Worm (Caenorhabditis elegans) whole organism, L1 larva: ENCODE results near the gene tsen-54.

Experiments used
- C04F5.9 ChIP-seq: sonication (generic microtip); optimal IDR thresholded peaks from 2 replicates; lab custom pipeline; 2016; ENCODE audit warnings: missing genetic modification characterization, missing compliant biosample characterization
- C34B4.2 ChIP-seq: sonication (generic microtip); optimal IDR thresholded peaks from 2 replicates; lab custom pipeline; 2017; ENCODE audit warnings: mild to moderate bottlenecking, missing genetic modification characterization, missing compliant biosample characterization
- ama-1 ChIP-seq: fragments of 150-350 bp; optimal IDR thresholded peaks from 2 replicates; lab custom pipeline; 2014
- ceh-8 ChIP-seq: fragments of 200-800 bp; sonication (Bioruptor generic); optimal IDR thresholded peaks from 2 replicates; lab custom pipeline; 2018; ENCODE audit warnings: mild to moderate bottlenecking, missing genetic modification characterization, moderate library complexity, missing compliant biosample characterization
- ceh-82 ChIP-seq, 3 experiments: fragments of 150-350 bp in 1 of 3; sonication (generic microtip) in 2 of 3; optimal IDR thresholded peaks; 2 replicates each; lab custom pipeline; 2014 to 2017; ENCODE audit warnings: missing biosample characterization in 3 of 3, missing genetic modification characterization in 3 of 3
- ceh-88 ChIP-seq: fragments of 200-800 bp; sonication (Bioruptor generic); IDR thresholded peaks from 2 replicates; pipeline ENCODE4 v1.3.6; 2022; ENCODE audit warnings: missing genetic modification characterization, missing compliant biosample characterization
- dpl-1 ChIP-seq, 3 experiments: fragments of 150-350 bp in 2 of 3; sonication (generic microtip) in 1 of 3; optimal IDR thresholded peaks; 2 replicates each; lab custom pipeline; 2014 to 2017; ENCODE audit warnings: missing biosample characterization in 3 of 3, missing genetic modification characterization in 3 of 3, missing genetic modification reagents in 3 of 3
- efl-1 ChIP-seq, 4 experiments: fragments of 150-350 bp; optimal IDR thresholded peaks in 3 of 4; peaks in 1 of 4; 1 replicate in 1 of 4; 2 replicates in 3 of 4; lab custom pipeline; 2014; ENCODE audit warnings: missing biosample characterization in 2 of 4, missing genetic modification characterization in 2 of 4, missing genetic modification reagents in 2 of 4
- efl-3 ChIP-seq: fragments of 200-800 bp; sonication (Bioruptor generic); optimal IDR thresholded peaks from 2 replicates; lab custom pipeline; 2018; ENCODE audit warnings: mild to moderate bottlenecking, missing genetic modification characterization, missing compliant biosample characterization
- egl-13 ChIP-seq: sonication (generic microtip); optimal IDR thresholded peaks from 2 replicates; lab custom pipeline; 2016; ENCODE audit warnings: missing genotype, missing genetic modification reagents, missing genetic modification characterization, missing compliant biosample characterization
- elt-3 ChIP-seq, 6 experiments: fragments of 150-350 bp in 1 of 6; sonication (generic microtip); optimal IDR thresholded peaks; 2 replicates each; lab custom pipeline; 2017 to 2018; ENCODE audit warnings: missing biosample characterization in 6 of 6, missing genetic modification characterization in 6 of 6, inconsistent platforms in 1 of 6
- fkh-4 ChIP-seq: sonication (generic microtip); optimal IDR thresholded peaks from 2 replicates; lab custom pipeline; 2016; ENCODE audit warnings: missing compliant biosample characterization, missing genetic modification characterization, borderline replicate concordance
- fkh-8 ChIP-seq: sonication (generic microtip); optimal IDR thresholded peaks from 2 replicates; lab custom pipeline; 2016; ENCODE audit warnings: mild to moderate bottlenecking, missing genetic modification characterization, missing compliant biosample characterization
- fos-1 ChIP-seq: fragments of 150-350 bp; optimal IDR thresholded peaks from 2 replicates; lab custom pipeline; 2014; ENCODE audit warnings: missing biosample characterization, missing genetic modification characterization
- irx-1 ChIP-seq: sonication (generic microtip); optimal IDR thresholded peaks from 2 replicates; lab custom pipeline; 2016; ENCODE audit warnings: missing genetic modification characterization, missing compliant biosample characterization
- lin-14 ChIP-seq: fragments of 200-800 bp; sonication (Bioruptor generic); optimal IDR thresholded peaks from 2 replicates; lab custom pipeline; 2018; ENCODE audit warnings: mild to moderate bottlenecking, missing genetic modification characterization, moderate library complexity, missing compliant biosample characterization
- lin-15B ChIP-seq: fragments of 150-350 bp; sonication (generic microtip); optimal IDR thresholded peaks from 3 replicates; lab custom pipeline; 2014; ENCODE audit warnings: missing biosample characterization, missing genetic modification characterization
- lin-35 ChIP-seq, 2 experiments: fragments of 150-350 bp; optimal IDR thresholded peaks; 2 replicates each; lab custom pipeline; 2014; ENCODE audit warnings: missing biosample characterization in 2 of 2, missing genetic modification characterization in 2 of 2, missing genetic modification reagents in 2 of 2
- lsy-2 ChIP-seq, 2 experiments: fragments of 150-350 bp; optimal IDR thresholded peaks; 2 replicates each; lab custom pipeline; 2014; ENCODE audit warnings: missing biosample characterization in 2 of 2, missing genetic modification characterization in 2 of 2
- mab-9 ChIP-seq: fragments of 200-800 bp; sonication (Bioruptor generic); IDR thresholded peaks from 2 replicates; pipeline ENCODE4 v1.3.6; 2022; ENCODE audit warnings: missing genetic modification reagents, missing genetic modification characterization, missing compliant biosample characterization
- mdl-1 ChIP-seq, 2 experiments: fragments of 150-350 bp; optimal IDR thresholded peaks; 2 replicates each; lab custom pipeline; 2014 to 2017; ENCODE audit warnings: missing biosample characterization in 2 of 2, missing genetic modification characterization in 2 of 2, inconsistent platforms in 1 of 2
- mep-1 ChIP-seq: fragments of 150-350 bp; optimal IDR thresholded peaks from 2 replicates; lab custom pipeline; 2014; ENCODE audit warnings: missing biosample characterization, missing genetic modification characterization
- nhr-12 ChIP-seq: sonication (generic microtip); optimal IDR thresholded peaks from 2 replicates; lab custom pipeline; 2017; ENCODE audit warnings: missing biosample characterization, missing genetic modification characterization
- nhr-19 ChIP-seq: fragments of 200-800 bp; sonication (Bioruptor generic); conservative IDR thresholded peaks from 2 replicates; pipeline ENCODE4 v1.3.6; 2022; ENCODE audit warnings: missing genetic modification characterization, missing compliant biosample characterization
- nhr-20 ChIP-seq: sonication (generic microtip); optimal IDR thresholded peaks from 2 replicates; lab custom pipeline; 2016; ENCODE audit warnings: mild to moderate bottlenecking, missing genetic modification characterization, missing compliant biosample characterization
- nhr-47 ChIP-seq: sonication (generic microtip); optimal IDR thresholded peaks from 2 replicates; lab custom pipeline; 2016; ENCODE audit warnings: mild to moderate bottlenecking, missing genetic modification characterization, moderate library complexity, missing compliant biosample characterization
- nhr-71 ChIP-seq: sonication (generic microtip); optimal IDR thresholded peaks from 2 replicates; lab custom pipeline; 2016; ENCODE audit warnings: mild to moderate bottlenecking, missing genetic modification characterization, moderate library complexity, missing compliant biosample characterization
- nhr-77 ChIP-seq: fragments of 150-350 bp; optimal IDR thresholded peaks from 2 replicates; lab custom pipeline; 2014; ENCODE audit warnings: missing biosample characterization, missing genetic modification characterization
- nhr-84 ChIP-seq: sonication (generic microtip); optimal IDR thresholded peaks from 2 replicates; lab custom pipeline; 2017; ENCODE audit warnings: missing biosample characterization, missing genetic modification characterization
- nhr-85 ChIP-seq: sonication (generic microtip); peaks from one replicate; lab custom pipeline; 2016; ENCODE audit warnings: missing genetic modification characterization, inconsistent platforms, missing compliant biosample characterization
- pqm-1 ChIP-seq: sonication (generic microtip); optimal IDR thresholded peaks from 3 replicates; lab custom pipeline; 2017; ENCODE audit warnings: missing biosample characterization, missing genetic modification characterization
- snu-23 ChIP-seq: sonication (generic microtip); optimal IDR thresholded peaks from 2 replicates; lab custom pipeline; 2016; ENCODE audit warnings: missing genetic modification characterization, missing compliant biosample characterization
- sox-4 ChIP-seq: sonication (generic microtip); optimal IDR thresholded peaks from 2 replicates; lab custom pipeline; 2016; ENCODE audit warnings: missing genetic modification characterization, missing compliant biosample characterization
- swsn-7 ChIP-seq: sonication (generic microtip); optimal IDR thresholded peaks from 2 replicates; lab custom pipeline; 2016; ENCODE audit warnings: missing genetic modification characterization, missing compliant biosample characterization
- tbx-2 ChIP-seq: sonication (generic microtip); optimal IDR thresholded peaks from 2 replicates; lab custom pipeline; 2016; ENCODE audit warnings: missing genetic modification characterization, missing compliant biosample characterization
- tlp-1 ChIP-seq: fragments of 150-350 bp; optimal IDR thresholded peaks from 2 replicates; lab custom pipeline; 2014; ENCODE audit warnings: missing biosample characterization, missing genetic modification characterization
- unc-62 ChIP-seq: fragments of 150-350 bp; optimal IDR thresholded peaks from 2 replicates; lab custom pipeline; 2014; ENCODE audit warnings: missing biosample characterization, missing genetic modification reagents, missing genetic modification characterization
- unc-86 ChIP-seq: sonication (generic microtip); optimal IDR thresholded peaks from 2 replicates; lab custom pipeline; 2016; ENCODE audit warnings: missing genetic modification characterization, missing compliant biosample characterization
- unc-98 ChIP-seq: fragments of 200-800 bp; sonication (Bioruptor generic); IDR thresholded peaks from 2 replicates; pipeline ENCODE4 v1.3.6; 2022; ENCODE audit warnings: missing genetic modification characterization, missing compliant biosample characterization
- vab-15 ChIP-seq: sonication (generic microtip); optimal IDR thresholded peaks from 2 replicates; lab custom pipeline; 2017; ENCODE audit warnings: missing genotype, mild to moderate bottlenecking, missing genetic modification characterization, missing compliant biosample characterization
- xbp-1 ChIP-seq: sonication (generic microtip); optimal IDR thresholded peaks from 2 replicates; lab custom pipeline; 2016; ENCODE audit warnings: missing genetic modification characterization, missing compliant biosample characterization
- zip-4 ChIP-seq: fragments of 200-800 bp; sonication (Bioruptor generic); optimal IDR thresholded peaks from 2 replicates; lab custom pipeline; 2018; ENCODE audit warnings: mild to moderate bottlenecking, missing genetic modification characterization, moderate library complexity, missing compliant biosample characterization
- ztf-11 ChIP-seq, 2 experiments: sonication (generic microtip); optimal IDR thresholded peaks; 2 replicates each; lab custom pipeline; 2016 to 2017; ENCODE audit warnings: missing genetic modification characterization in 2 of 2, missing biosample characterization in 1 of 2, missing compliant biosample characterization in 1 of 2
- ztf-4 ChIP-seq: fragments of 150-350 bp; optimal IDR thresholded peaks from 2 replicates; lab custom pipeline; 2014; ENCODE audit warnings: missing biosample characterization, missing genetic modification characterization

Gene tsen-54

DNA sequence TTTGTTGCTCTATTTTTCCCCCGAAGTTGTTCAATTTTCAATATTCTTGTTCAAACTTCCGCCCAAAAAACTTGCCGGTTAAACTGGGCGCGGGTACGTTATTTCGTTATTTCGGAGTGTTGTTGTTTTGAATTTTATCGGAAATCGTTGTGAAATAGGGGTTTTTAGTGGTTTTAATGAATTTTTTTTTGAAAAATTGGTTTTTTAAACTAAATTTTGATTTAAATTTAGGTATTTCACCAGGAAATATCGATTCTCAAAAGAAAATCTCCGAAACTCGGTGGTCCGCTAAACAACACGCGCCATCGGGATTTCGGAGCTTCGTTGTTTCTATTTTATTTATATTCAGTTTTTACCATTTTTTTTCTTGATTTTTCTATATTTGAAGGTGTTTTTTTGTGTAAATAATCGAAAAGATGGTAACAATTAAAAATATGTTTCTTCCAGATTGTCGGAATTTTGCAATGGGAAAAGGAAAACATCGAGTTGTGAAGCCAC is 5.2 kb downstream of the tsen-54 start, which contains the start of gene F52C12.2 (continued):
- peak in 1 of 6 experiments; percentile 22 for TF ChIP-seq elt-3 (tag; optimal IDR thresholded peaks at IDR 0.05; lab: Kevin White, UChicago)
- peak; percentile 69 to 80 for TF ChIP-seq lsy-2 (tag; optimal IDR thresholded peaks at IDR 0.05; lab: Kevin White, UChicago)
- TF ChIP-seq tbx-2 (tag; lab: Kevin White, UChicago), result peak; percentile 80
- peak; percentile 79 to 91 for TF ChIP-seq lin-35 (GFP tag; optimal IDR thresholded peaks at IDR 0.05; lab: Kevin White, UChicago)
- TF ChIP-seq fkh-8 (tag; lab: Kevin White, UChicago), result peak; percentile 63
- TF ChIP-seq ceh-88 (GFP tag; lab: Robert Waterston, UW), result peak; percentile 47; the same call in 1 of the 2 replicates
- peak; percentile 47 for TF ChIP-seq lin-15B
- TF ChIP-seq nhr-20 (tag; lab: Kevin White, UChicago), result peak; percentile 76
- peak; percentile 67 for TF ChIP-seq irx-1
- peak; percentile 82 for TF ChIP-seq snu-23 (GFP tag; lab: Kevin White, UChicago)
- TF ChIP-seq ztf-11 (tag; optimal IDR thresholded peaks at IDR 0.05; lab: Kevin White, UChicago), result peak in 1 of 2 experiments; percentile 42
- peak; percentile 83 for TF ChIP-seq nhr-85 (tag; lab: Kevin White, UChicago)
- no peak for TF ChIP-seq tlp-1 (tag; lab: Kevin White, UChicago)
- TF ChIP-seq mdl-1 (tag; optimal IDR thresholded peaks at IDR 0.05; lab: Kevin White, UChicago), result peak in 1 of 2 experiments; percentile 16
- peak; percentile 48 to 85 for TF ChIP-seq efl-1 (optimal IDR thresholded peaks at IDR 0.05; lab: Kevin White, UChicago)
- peak; percentile 86 to 98 for TF ChIP-seq efl-1 (GFP tag; optimal IDR thresholded peaks at IDR 0.05 in 1 of 2; lab: Kevin White, UChicago)
- peak; percentile 59 for TF ChIP-seq unc-86 (tag; lab: Kevin White, UChicago)
- peak; percentile 71 for TF ChIP-seq egl-13 (tag; lab: Kevin White, UChicago)
- TF ChIP-seq nhr-47, result peak; percentile 87
- peak; percentile 61 for TF ChIP-seq nhr-19 (GFP tag; lab: Robert Waterston, UW)
- TF ChIP-seq ama-1, result no peak
- no peak for TF ChIP-seq fkh-4
- TF ChIP-seq unc-62, result no peak
- peak; percentile 47 to 52 (median 48) for TF ChIP-seq ceh-82 (tag; optimal IDR thresholded peaks at IDR 0.05; lab: Kevin White, UChicago)
- TF ChIP-seq xbp-1, result peak; percentile 87
- no peak for TF ChIP-seq ceh-8
- peak; percentile 56 for TF ChIP-seq zip-4 (GFP tag; lab: Kevin White, UChicago)
- TF ChIP-seq efl-3 (GFP tag; lab: Kevin White, UChicago), result no peak
- TF ChIP-seq dpl-1 (GFP tag; optimal IDR thresholded peaks at IDR 0.05; lab: Kevin White, UChicago), result peak; percentile 70 to 88 (median 84)
- TF ChIP-seq pqm-1, result no peak
- peak; percentile 58 for TF ChIP-seq mep-1
- TF ChIP-seq nhr-71 (tag; lab: Kevin White, UChicago), result peak; percentile 86
- TF ChIP-seq nhr-84 (tag; lab: Kevin White, UChicago), result no peak
- TF ChIP-seq nhr-77 (tag; lab: Kevin White, UChicago), result peak; percentile 14
- TF ChIP-seq sox-4 (tag; lab: Kevin White, UChicago), result peak; percentile 49
- peak; percentile 36 for TF ChIP-seq C04F5.9

DNA sequence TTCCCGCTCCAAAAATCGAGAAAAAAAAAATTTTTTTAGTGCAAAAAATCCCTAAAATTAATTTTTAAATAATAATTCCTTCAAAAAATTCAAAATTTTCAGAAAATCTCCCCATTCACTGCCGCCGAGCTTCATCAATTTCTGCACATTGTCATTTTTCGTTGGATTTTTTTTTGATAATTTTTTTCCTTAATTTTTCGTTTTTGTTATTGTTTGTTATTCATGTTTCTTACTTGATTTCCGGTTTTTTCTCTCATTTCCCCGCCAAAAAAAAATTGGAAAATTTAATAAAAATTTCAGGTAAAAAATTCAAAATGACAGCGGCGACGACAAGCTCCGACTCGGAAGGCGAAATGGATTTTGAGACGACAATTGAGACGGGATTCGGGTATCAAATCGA is 8.4 kb downstream of the tsen-54 start, which contains the start of gene F52C12.6:
F52C12.6 (plus strand) TSS at position 301 of the 400 bp plus-strand sequence.
- TF ChIP-seq nhr-77 (tag; lab: Kevin White, UChicago), result no peak
- TF ChIP-seq fos-1 (tag; lab: Kevin White, UChicago), result no peak
- no peak for TF ChIP-seq unc-98 (GFP tag; lab: Robert Waterston, UW)
- TF ChIP-seq lin-15B, result no peak
- TF ChIP-seq tbx-2 (tag; lab: Kevin White, UChicago), result no peak
- no peak for TF ChIP-seq vab-15 (tag; lab: Kevin White, UChicago)
- TF ChIP-seq nhr-20 (tag; lab: Kevin White, UChicago), result no peak

DNA sequence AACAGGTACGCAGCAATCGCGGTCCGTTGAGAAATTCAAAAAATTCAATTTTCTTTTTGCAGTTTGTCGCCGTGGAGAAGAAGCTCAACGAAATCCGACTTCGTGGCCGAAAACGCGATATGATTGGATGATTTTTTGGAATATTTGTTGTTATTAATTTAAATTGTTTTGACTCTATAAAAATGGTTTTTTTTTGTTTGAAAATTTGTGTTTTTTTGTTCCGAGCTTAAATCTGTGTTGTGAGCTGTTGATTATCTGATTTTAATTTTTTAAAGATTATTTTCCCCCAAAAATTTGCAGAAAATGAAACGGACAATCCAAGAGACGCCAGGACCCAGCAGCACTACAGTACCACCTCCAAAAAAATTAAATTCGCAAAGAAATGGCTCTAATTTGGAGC is 11.6 kb downstream of the tsen-54 start, which contains the start of gene tdpo-1:
tdpo-1 (plus strand) TSS at position 301 of the 400 bp plus-strand sequence.
- no peak for TF ChIP-seq vab-15 (tag; lab: Kevin White, UChicago)
- no peak for TF ChIP-seq ztf-4 (tag; lab: Kevin White, UChicago)
- TF ChIP-seq mep-1, result no peak
- no peak for TF ChIP-seq C34B4.2 (tag; lab: Kevin White, UChicago)
- TF ChIP-seq mab-9 (GFP tag; lab: Robert Waterston, UW), result no peak
- TF ChIP-seq unc-86 (tag; lab: Kevin White, UChicago), result no peak
- TF ChIP-seq lin-14 (GFP tag; lab: Kevin White, UChicago), result no peak
- no peak for TF ChIP-seq nhr-12 (tag; lab: Kevin White, UChicago)
- no peak for TF ChIP-seq swsn-7
